Fruit fly (Drosophila melanogaster) S2 (cell line): ENCODE measurements around the gene zetaCOP.

Experiments used
- CG8478 ChIP-seq: fragments of >200 bp; optimal IDR thresholded peaks from 2 replicates; lab custom pipeline; 2018
- CTCF ChIP-seq, 2 experiments: fragments of >200 bp; optimal IDR thresholded peaks; 2 replicates each; lab custom pipeline; 2018

- TF ChIP-seq CTCF (optimal IDR thresholded peaks at IDR 0.05; lab: Kevin White, UChicago) (no peak), CG8478 (lab: Kevin White, UChicago) (no peak)
Observed at dm6 chr3L:16689491-16689890, 16.1 kb upstream of the zetaCOP start.
